Worm (Caenorhabditis elegans) whole organism, young adult: Measurements from ENCODE around the gene T01H3.3.

Experiments used
- B0035.1 ChIP-seq: sonication (generic microtip); optimal IDR thresholded peaks from 2 replicates; lab custom pipeline; 2016; ENCODE audit warnings: missing genetic modification characterization, mild to moderate bottlenecking, missing compliant biosample characterization, missing genotype, missing genetic modification reagents
- B0261.1 ChIP-seq: sonication (generic microtip); optimal IDR thresholded peaks from 2 replicates; lab custom pipeline; 2016; ENCODE audit warnings: mild to moderate bottlenecking, missing genetic modification characterization, moderate library complexity, missing compliant biosample characterization
- F22D6.2 ChIP-seq: sonication (generic microtip); optimal IDR thresholded peaks from 2 replicates; lab custom pipeline; 2016; ENCODE audit warnings: mild to moderate bottlenecking, missing genetic modification characterization, missing compliant biosample characterization
- F33H1.4 ChIP-seq: fragments of 200-800 bp; sonication (Bioruptor generic); IDR thresholded peaks from 2 replicates; pipeline ENCODE4 v1.3.6; 2022; ENCODE audit warnings: missing genetic modification reagents, missing genetic modification characterization, missing compliant biosample characterization
- F57C9.4 ChIP-seq: sonication (generic microtip); optimal IDR thresholded peaks from 2 replicates; lab custom pipeline; 2017; ENCODE audit warnings: mild to moderate bottlenecking, missing genetic modification characterization, missing compliant biosample characterization
- K12H6.12 ChIP-seq: fragments of 200-800 bp; sonication (Bioruptor generic); optimal IDR thresholded peaks from 2 replicates; lab custom pipeline; 2018; ENCODE audit warnings: mild to moderate bottlenecking, missing genetic modification characterization, missing compliant biosample characterization
- Y56A3A.18 ChIP-seq: fragments of 200-800 bp; sonication (Bioruptor generic); IDR thresholded peaks from 2 replicates; pipeline ENCODE4 v1.3.6; 2022; ENCODE audit warnings: missing genetic modification reagents, missing genetic modification characterization, missing compliant biosample characterization
- aptf-3 ChIP-seq: fragments of 200-800 bp; sonication (Bioruptor generic); IDR thresholded peaks from 2 replicates; pipeline ENCODE4 v1.3.6; 2022; ENCODE audit warnings: missing genetic modification characterization, missing compliant biosample characterization
- attf-6 ChIP-seq: fragments of 200-800 bp; sonication (Bioruptor generic); IDR thresholded peaks from 2 replicates; pipeline ENCODE4 v1.3.6; 2022; ENCODE audit warnings: missing genetic modification reagents, missing genetic modification characterization, missing compliant biosample characterization
- ccch-3 ChIP-seq: fragments of 200-800 bp; sonication (Bioruptor generic); optimal IDR thresholded peaks from 2 replicates; lab custom pipeline; 2018; ENCODE audit warnings: mild to moderate bottlenecking, missing genetic modification characterization, missing compliant biosample characterization
- cebp-1 ChIP-seq, 2 experiments: fragments of 200-800 bp in 1 of 2; sonication (Bioruptor generic) in 1 of 2; sonication (generic microtip) in 1 of 2; IDR thresholded peaks in 1 of 2; optimal IDR thresholded peaks in 1 of 2; 2 replicates each; pipeline versions ENCODE4 v1.3.6 to Lab custom; 2017 to 2022; ENCODE audit warnings: missing compliant biosample characterization in 2 of 2, missing genetic modification characterization in 2 of 2, mild to moderate bottlenecking in 1 of 2, missing genetic modification reagents in 1 of 2, moderate library complexity in 1 of 2
- cebp-2 ChIP-seq: fragments of 200-800 bp; sonication (Bioruptor generic); IDR thresholded peaks from 2 replicates; pipeline ENCODE4 v1.3.6; 2022; ENCODE audit warnings: missing genetic modification characterization, missing compliant biosample characterization
- dox-1 ChIP-seq: fragments of 200-800 bp; sonication (Bioruptor generic); IDR thresholded peaks from 2 replicates; pipeline ENCODE4 v1.3.6; 2022; ENCODE audit warnings: missing genetic modification reagents, missing genetic modification characterization, missing compliant biosample characterization
- dpff-1 ChIP-seq: sonication (generic microtip); optimal IDR thresholded peaks from 2 replicates; lab custom pipeline; 2017; ENCODE audit warnings: mild to moderate bottlenecking, missing genetic modification characterization, missing compliant biosample characterization
- ets-4 ChIP-seq: fragments of 200-800 bp; sonication (Bioruptor generic); optimal IDR thresholded peaks from 2 replicates; lab custom pipeline; 2018; ENCODE audit warnings: mild to moderate bottlenecking, missing genetic modification characterization, missing compliant biosample characterization
- gei-17 ChIP-seq: fragments of 200-800 bp; sonication (Bioruptor generic); optimal IDR thresholded peaks from 2 replicates; lab custom pipeline; 2018; ENCODE audit warnings: mild to moderate bottlenecking, missing genetic modification characterization, missing compliant biosample characterization
- hlh-26 ChIP-seq: fragments of 200-800 bp; sonication (Bioruptor generic); conservative IDR thresholded peaks from 2 replicates; pipeline ENCODE4 v1.3.6; 2022; ENCODE audit warnings: missing genetic modification reagents, missing genetic modification characterization, missing compliant biosample characterization
- hmg-1.2 ChIP-seq: fragments of 200-800 bp; sonication (Bioruptor generic); IDR thresholded peaks from 2 replicates; pipeline ENCODE4 v1.3.6; 2022; ENCODE audit warnings: missing genetic modification reagents, missing genetic modification characterization, missing compliant biosample characterization
- let-526 ChIP-seq: fragments of 200-800 bp; sonication (Bioruptor generic); IDR thresholded peaks from 2 replicates; pipeline ENCODE4 v1.3.6; 2022; ENCODE audit warnings: missing genetic modification reagents, missing genetic modification characterization, missing compliant biosample characterization
- lin-40 ChIP-seq: sonication (generic microtip); optimal IDR thresholded peaks from 2 replicates; lab custom pipeline; 2016; ENCODE audit warnings: missing genetic modification characterization, mild to moderate bottlenecking, missing compliant biosample characterization, missing genotype, missing genetic modification reagents
- madf-8 ChIP-seq: fragments of 200-800 bp; sonication (Bioruptor generic); conservative IDR thresholded peaks from 2 replicates; pipeline ENCODE4 v1.3.6; 2022; ENCODE audit warnings: missing genetic modification reagents, missing genetic modification characterization, missing compliant biosample characterization
- mes-4 ChIP-seq: sonication (generic microtip); optimal IDR thresholded peaks from 2 replicates; lab custom pipeline; 2016; ENCODE audit warnings: missing genotype, missing genetic modification characterization, missing compliant biosample characterization
- nfyb-1 ChIP-seq: fragments of 200-800 bp; sonication (Bioruptor generic); IDR thresholded peaks from 2 replicates; pipeline ENCODE4 v1.3.6; 2022; ENCODE audit warnings: missing genetic modification reagents, missing genetic modification characterization, missing compliant biosample characterization
- nhr-179 ChIP-seq: sonication (generic microtip); optimal IDR thresholded peaks from 2 replicates; lab custom pipeline; 2016; ENCODE audit warnings: mild to moderate bottlenecking, missing genetic modification characterization, missing compliant biosample characterization
- nhr-80 ChIP-seq: sonication (generic microtip); optimal IDR thresholded peaks from 2 replicates; lab custom pipeline; 2016; ENCODE audit warnings: missing genetic modification characterization, missing compliant biosample characterization
- nhr-90 ChIP-seq: sonication (generic microtip); optimal IDR thresholded peaks from 2 replicates; lab custom pipeline; 2016; ENCODE audit warnings: missing genotype, mild to moderate bottlenecking, missing genetic modification characterization, missing compliant biosample characterization
- pha-4 ChIP-seq: fragments of 150-350 bp; sonication (generic microtip); optimal IDR thresholded peaks from 2 replicates; lab custom pipeline; 2014; ENCODE audit warnings: missing biosample characterization, missing genetic modification reagents, missing genetic modification characterization
- rcor-1 ChIP-seq: fragments of 200-800 bp; sonication (Bioruptor generic); IDR thresholded peaks from 2 replicates; pipeline ENCODE4 v1.3.6; 2022; ENCODE audit warnings: missing genetic modification reagents, missing genetic modification characterization, missing compliant biosample characterization
- snpc-1.3 ChIP-seq: sonication (generic microtip); optimal IDR thresholded peaks from 2 replicates; lab custom pipeline; 2017; ENCODE audit warnings: missing genetic modification characterization, mild to moderate bottlenecking, missing compliant biosample characterization, antibody characterized with exemption, moderate library complexity, missing genotype, missing genetic modification reagents; ENCODE audit not compliant: insufficient read depth
- snpc-3.4 ChIP-seq: sonication (generic microtip); optimal IDR thresholded peaks from 2 replicates; lab custom pipeline; 2017; ENCODE audit warnings: missing genetic modification characterization, mild to moderate bottlenecking, missing compliant biosample characterization, antibody characterized with exemption, moderate library complexity, missing genotype, missing genetic modification reagents
- somi-1 ChIP-seq: fragments of 200-800 bp; sonication (Bioruptor generic); optimal IDR thresholded peaks from 2 replicates; lab custom pipeline; 2018; ENCODE audit warnings: mild to moderate bottlenecking, missing genetic modification characterization, missing compliant biosample characterization
- sptf-2 ChIP-seq: fragments of 200-800 bp; sonication (Bioruptor generic); optimal IDR thresholded peaks from 2 replicates; lab custom pipeline; 2018; ENCODE audit warnings: mild to moderate bottlenecking, missing genetic modification characterization, missing compliant biosample characterization
- unc-130 ChIP-seq: sonication (generic microtip); optimal IDR thresholded peaks from 2 replicates; lab custom pipeline; 2016; ENCODE audit warnings: missing genetic modification reagents, missing genetic modification characterization, missing compliant biosample characterization

The T01H3.3 gene

ce11 chrII:7842053-7842452, 31.6 kb downstream of the T01H3.3 start, which contains the start of gene klp-3:
TSS of gene klp-3 (plus strand) at chrII:7842353.
- no peak for TF ChIP-seq F33H1.4
- no peak for TF ChIP-seq dox-1 (GFP tag; lab: Robert Waterston, UW)
- no peak for TF ChIP-seq hlh-26 (GFP tag; lab: Robert Waterston, UW)
- TF ChIP-seq B0035.1 (tag; lab: Kevin White, UChicago), result no peak
- TF ChIP-seq F22D6.2, result no peak
- TF ChIP-seq, all 124 proteins: peak for 0

ce11 chrII:7839703-7840102, 34.0 kb downstream of the T01H3.3 start:
- TF ChIP-seq rcor-1 (no peak), ets-4 (GFP tag; lab: Kevin White, UChicago) (no peak), aptf-3 (GFP tag; lab: Robert Waterston, UW) (no peak), lin-40 (no peak), B0261.1 (no peak), B0035.1 (tag; lab: Kevin White, UChicago) (no peak), madf-8 (no peak), let-526 (GFP tag; lab: Robert Waterston, UW) (no peak), unc-130 (GFP tag; lab: Kevin White, UChicago) (no peak), Y56A3A.18 (no peak), nhr-80 (tag; lab: Kevin White, UChicago) (no peak), cebp-2 (no peak), sptf-2 (GFP tag; lab: Kevin White, UChicago) (no peak), ccch-3 (GFP tag; lab: Kevin White, UChicago) (no peak), snpc-3.4 (tag; lab: Kevin White, UChicago) (no peak), cebp-1 (GFP tag; IDR thresholded peaks at IDR 0.05; lab: Robert Waterston, UW) (no peak), cebp-1 (tag; optimal IDR thresholded peaks at IDR 0.05; lab: Kevin White, UChicago) (no peak), hmg-1.2 (GFP tag; lab: Robert Waterston, UW) (no peak)

- TF ChIP-seq attf-6 (GFP tag; lab: Robert Waterston, UW) (no peak), dpff-1 (tag; lab: Kevin White, UChicago) (no peak), hmg-1.2 (GFP tag; lab: Robert Waterston, UW) (peak; percentile 76)
- TF ChIP-seq, all 124 proteins: peak for 1
Measured at ce11 chrII:7838661-7839060, 35.0 kb downstream of the T01H3.3 start.

- TF ChIP-seq somi-1 (GFP tag; lab: Kevin White, UChicago) (peak; percentile 40), nhr-179 (tag; lab: Kevin White, UChicago) (no peak), K12H6.12 (tag; lab: Kevin White, UChicago) (peak; percentile 61), nfyb-1 (0 out of 2 replicates have a peak, but pooled peaks have one; percentile 7), snpc-3.4 (tag; lab: Kevin White, UChicago) (no peak)
Measured at ce11 chrII:7836613-7837226, 37.0 kb downstream of the T01H3.3 start.

- TF ChIP-seq gei-17, result no peak
- no peak for TF ChIP-seq ccch-3 (GFP tag; lab: Kevin White, UChicago)
- TF ChIP-seq let-526 (GFP tag; lab: Robert Waterston, UW), result no peak
- TF ChIP-seq pha-4 (tag; lab: Kevin White, UChicago), result no peak
- TF ChIP-seq nhr-90 (tag; lab: Kevin White, UChicago), result no peak
- no peak for TF ChIP-seq F57C9.4 (tag; lab: Kevin White, UChicago)
- TF ChIP-seq mes-4, result no peak
- no peak for TF ChIP-seq snpc-1.3 (tag; lab: Kevin White, UChicago)
- no peak for TF ChIP-seq ets-4 (GFP tag; lab: Kevin White, UChicago)
Measured at ce11 chrII:7835314-7835713, 38.4 kb downstream of the T01H3.3 start, which contains the start of gene cex-2. TSS of gene cex-2 (minus strand) at chrII:7835414.
